Worm (Caenorhabditis elegans): ENCODE measurements around the gene mig-32.

DNA sequence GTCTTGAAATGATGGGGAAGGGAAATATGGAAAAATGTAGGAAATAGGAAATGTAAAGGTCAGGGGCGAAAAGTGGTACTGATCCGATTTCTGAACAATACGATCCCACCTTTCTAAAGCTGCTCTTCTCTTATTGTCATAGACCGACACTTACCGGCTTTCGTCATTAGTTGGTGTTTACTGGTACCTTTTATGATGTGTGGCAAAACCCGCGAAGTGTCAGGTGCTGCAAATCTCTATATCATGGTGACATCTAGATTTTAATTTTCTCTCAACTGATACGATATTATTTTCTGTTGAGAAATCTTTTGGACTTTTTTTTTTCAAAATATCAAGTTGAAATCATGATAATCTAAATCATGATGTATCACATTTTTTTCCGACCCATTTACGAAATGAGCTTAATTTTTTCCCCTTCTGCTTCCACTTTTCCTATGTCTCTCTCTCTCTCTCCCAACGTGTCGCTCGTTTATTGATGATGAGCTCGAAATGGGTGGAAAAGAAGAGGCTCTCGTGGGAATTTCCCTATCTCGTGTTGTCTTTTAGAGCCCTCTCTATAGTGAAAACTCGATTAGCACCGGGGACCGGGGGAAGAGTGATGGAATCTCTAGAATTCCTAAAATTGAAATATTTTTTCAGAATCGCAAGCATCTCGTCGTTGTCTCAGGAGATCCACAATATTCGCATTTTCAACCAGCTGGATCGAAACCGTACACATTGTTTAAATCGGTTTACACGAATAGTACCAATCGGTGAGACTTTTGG is 39.5 kb upstream of the mig-32 start:
- no peak for TF ChIP-seq nhr-28 (tag; optimal IDR thresholded peaks at IDR 0.05)
- TF ChIP-seq jun-1 (tag; optimal IDR thresholded peaks at IDR 0.05): no peak
- no peak for TF ChIP-seq lin-13 (GFP tag; optimal IDR thresholded peaks at IDR 0.05)
- no peak for TF ChIP-seq Y116A8C.19 (tag; optimal IDR thresholded peaks at IDR 0.05; ENCODE audit: borderline replicate concordance)
- TF ChIP-seq ets-5 (GFP tag; IDR thresholded peaks at IDR 0.05): no peak
- no peak for TF ChIP-seq egl-27 (tag; optimal IDR thresholded peaks at IDR 0.05)
- TF ChIP-seq skn-1 (tag; optimal IDR thresholded peaks at IDR 0.05): no peak
- no peak for TF ChIP-seq nhr-76 (tag; optimal IDR thresholded peaks at IDR 0.05)
- no peak for TF ChIP-seq sptf-1 (tag; optimal IDR thresholded peaks at IDR 0.05)
- no peak for TF ChIP-seq egl-13 (tag; optimal IDR thresholded peaks at IDR 0.05)
- TF ChIP-seq zag-1 (tag; optimal IDR thresholded peaks at IDR 0.05): no peak
